Fruit fly (Drosophila melanogaster) S2 (cell line): Measurements from ENCODE around the gene Hsp70Ab.
"Not testable (repeated sequence)": the region's sequence is repeated elsewhere in the genome, so short reads cannot be mapped to it uniquely, and the experiment has no call there.

Source experiments
- CG8478 ChIP-seq: fragments of >200 bp; optimal IDR thresholded peaks from 2 replicates; lab custom pipeline; 2018
- CTCF ChIP-seq, 2 experiments: fragments of >200 bp; optimal IDR thresholded peaks; 2 replicates each; lab custom pipeline; 2018

Hsp70Ab gene

DNA sequence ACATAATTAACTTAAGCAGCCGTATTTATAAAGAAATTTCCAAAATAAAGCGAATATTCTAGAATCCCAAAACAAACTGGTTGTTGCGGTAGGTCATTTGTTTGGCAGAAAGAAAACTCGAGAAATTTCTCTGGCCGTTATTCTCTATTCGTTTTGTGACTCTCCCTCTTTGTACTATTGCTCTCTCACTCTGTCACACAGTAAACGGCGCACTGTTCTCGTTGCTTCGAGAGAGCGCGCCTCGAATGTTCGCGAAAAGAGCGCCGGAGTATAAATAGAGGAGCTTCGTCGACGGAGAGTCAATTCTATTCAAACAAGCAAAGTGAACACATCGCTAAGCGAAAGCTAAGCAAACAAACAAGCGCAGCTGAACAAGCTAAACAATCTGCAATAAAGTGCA lies at the start of gene Hsp70Ab:
TSS of gene Hsp70Ab (plus strand) at position 301 of the 400 bp plus-strand sequence.
- not testable (repeated sequence) for TF ChIP-seq CTCF (optimal IDR thresholded peaks at IDR 0.05; lab: Kevin White, UChicago); CG8478 (lab: Kevin White, UChicago)

DNA sequence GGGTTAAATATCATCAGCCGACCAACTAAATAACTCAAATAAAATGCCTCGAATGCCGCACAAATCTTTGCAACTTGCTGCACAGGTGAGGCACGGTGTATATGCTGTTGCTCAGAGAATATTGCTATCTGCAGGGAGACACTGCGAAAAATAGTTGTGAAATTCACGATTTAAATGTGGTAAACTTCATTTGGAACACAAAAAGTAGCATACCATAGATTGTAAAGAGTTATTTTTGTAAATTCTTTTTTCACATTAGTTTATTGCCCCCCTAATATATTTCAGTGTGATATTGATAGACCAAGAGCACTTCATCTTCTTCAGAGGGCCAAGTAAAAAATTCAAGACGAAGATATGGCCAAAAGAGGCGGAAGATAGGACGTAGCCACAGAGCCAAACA lies 37.7 kb upstream of the Hsp70Ab start:
- no peak for TF ChIP-seq CG8478 (lab: Kevin White, UChicago)
- no peak for TF ChIP-seq CTCF (optimal IDR thresholded peaks at IDR 0.05; lab: Kevin White, UChicago)

DNA sequence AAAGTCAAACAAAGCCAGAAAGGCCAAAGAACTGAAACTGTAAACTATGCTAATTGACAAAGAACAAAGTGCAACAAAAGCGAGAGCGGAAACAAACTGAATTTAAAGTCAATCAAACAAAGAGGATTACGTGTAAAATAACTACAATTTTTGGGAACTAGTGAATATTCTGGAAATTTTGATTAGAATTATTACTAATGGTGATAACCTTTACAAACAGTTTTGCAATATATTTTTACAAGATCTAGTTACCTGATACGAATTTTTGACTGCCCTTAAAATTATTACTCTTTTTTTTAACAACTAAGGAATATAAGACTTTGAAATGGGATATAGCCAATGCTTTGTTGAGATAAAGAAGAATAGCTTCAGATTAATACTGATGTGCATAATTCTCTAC lies 27.4 kb upstream of the Hsp70Ab start, which contains the start of gene CG14731:
TSS of gene CG14731 (plus strand) at position 301 of the 400 bp plus-strand sequence.
- no peak for TF ChIP-seq CG8478 (lab: Kevin White, UChicago)
- TF ChIP-seq CTCF (optimal IDR thresholded peaks at IDR 0.05; lab: Kevin White, UChicago), result no peak

DNA sequence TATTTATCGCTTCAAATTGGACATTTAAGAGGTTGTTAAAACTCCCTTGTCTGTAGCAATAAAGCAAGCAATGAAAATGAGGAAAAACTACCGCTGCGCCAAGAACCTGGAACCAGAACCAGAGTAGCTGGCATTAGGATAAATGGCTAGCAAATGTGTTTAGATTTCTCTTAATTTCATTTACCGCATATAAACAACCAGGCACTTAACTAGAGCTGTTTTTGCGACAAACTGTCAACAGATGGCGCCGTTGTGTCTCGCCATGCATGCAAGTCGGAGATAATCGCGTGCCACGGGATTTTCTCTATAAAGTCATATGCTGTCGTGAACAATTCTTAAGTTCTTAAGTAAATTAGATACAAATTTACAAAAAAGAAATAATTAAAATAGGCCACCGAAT lies 24.4 kb upstream of the Hsp70Ab start:
- TF ChIP-seq CG8478 (lab: Kevin White, UChicago) (no peak), CTCF (optimal IDR thresholded peaks at IDR 0.05; lab: Kevin White, UChicago) (peak; percentile 52 to 55)

DNA sequence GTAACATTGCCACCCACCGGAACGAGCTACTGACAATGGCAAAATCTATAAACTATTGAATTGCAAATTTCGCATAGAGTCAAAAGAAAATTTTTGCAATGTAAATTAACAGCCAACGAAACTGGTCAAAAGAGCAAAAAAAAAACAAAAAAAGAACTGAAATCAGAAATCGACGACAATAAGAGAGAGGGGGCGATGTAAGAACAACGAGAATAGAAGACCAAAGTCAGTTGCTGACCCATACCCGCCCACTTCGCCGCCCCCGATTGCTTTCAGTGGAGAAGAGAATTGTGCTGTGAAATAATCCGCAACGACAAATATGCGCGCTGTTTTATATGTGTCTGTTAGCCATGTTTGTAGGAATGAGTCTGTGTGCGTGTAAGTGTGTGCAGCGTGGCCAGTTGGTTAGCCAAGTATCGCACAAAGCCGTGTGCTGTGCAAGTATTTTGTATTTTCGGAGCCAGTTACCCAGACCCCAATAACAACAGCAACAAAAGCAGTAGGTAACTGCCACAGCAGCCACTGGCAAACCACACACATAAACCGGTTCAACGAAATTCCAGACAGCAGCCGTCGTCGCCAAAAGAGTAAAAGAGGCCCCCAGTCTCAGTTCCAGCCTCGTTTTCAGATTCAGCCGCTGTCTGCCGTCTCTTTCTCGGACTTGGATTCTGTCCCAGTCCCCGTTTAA lies 20.8 kb upstream of the Hsp70Ab start:
- no peak for TF ChIP-seq CG8478 (lab: Kevin White, UChicago)
- no peak for TF ChIP-seq CTCF (optimal IDR thresholded peaks at IDR 0.05; lab: Kevin White, UChicago)

DNA sequence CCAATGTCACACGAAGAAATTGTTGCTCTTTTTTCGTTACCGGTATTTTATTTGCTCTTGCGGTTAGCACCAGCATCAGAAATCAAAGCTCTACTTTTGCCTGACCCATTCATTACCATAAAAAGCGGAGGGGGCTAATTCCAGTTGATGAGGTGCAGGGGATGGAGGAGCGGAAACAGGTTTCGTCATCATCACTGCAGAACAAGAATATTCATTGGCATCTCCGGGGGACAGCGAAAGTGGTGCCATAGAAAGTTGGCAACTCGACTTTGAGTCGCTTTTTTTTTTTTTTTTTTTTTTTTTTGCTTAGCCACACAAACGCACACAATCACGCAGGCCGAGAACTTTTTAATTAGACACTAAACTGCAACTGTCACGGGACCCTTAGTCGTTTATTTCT lies 17.2 kb upstream of the Hsp70Ab start:
- TF ChIP-seq CG8478 (lab: Kevin White, UChicago) (no peak), CTCF (optimal IDR thresholded peaks at IDR 0.05; lab: Kevin White, UChicago) (no peak)

DNA sequence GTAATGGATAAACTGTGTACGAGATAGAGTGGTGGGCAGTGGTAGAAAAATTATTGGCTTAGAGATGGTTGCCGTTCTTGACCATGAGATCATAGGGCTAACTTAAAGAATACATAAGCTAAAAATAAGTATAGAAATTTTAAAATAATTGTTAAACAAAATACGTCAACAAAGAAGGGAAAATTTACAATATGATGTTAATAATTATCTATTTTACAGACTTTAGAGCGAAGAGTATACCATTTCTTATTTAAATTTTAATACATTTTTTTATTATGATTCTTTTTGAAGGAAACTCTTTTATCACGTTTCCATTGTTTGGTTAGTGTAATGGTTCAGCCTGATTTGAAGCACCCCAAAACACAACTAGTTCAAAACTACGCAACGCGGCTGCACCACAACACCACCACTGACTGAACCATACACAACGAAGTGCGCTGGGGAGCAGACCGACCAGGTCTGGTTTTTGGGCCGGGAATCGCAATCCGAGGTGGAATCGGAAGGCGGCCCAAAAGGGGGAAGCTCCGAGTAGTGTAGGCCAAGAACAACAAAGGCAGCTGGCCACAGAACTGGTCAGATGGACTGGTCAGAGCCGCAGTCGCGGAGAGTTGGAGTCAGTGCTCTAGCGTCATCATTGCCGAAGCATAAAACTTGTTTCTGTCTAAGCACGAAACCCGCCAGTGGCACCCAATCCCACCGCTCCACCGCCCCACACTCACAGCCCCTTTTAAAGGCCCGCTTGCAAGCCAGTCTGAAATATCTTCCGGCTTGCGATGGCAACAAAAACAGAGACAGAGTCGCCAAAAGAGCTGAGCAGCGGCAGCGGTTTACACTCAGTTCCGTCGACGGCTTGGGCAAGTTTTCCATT lies 12.7 kb upstream of the Hsp70Ab start:
- no peak for TF ChIP-seq CTCF (optimal IDR thresholded peaks at IDR 0.05; lab: Kevin White, UChicago)

DNA sequence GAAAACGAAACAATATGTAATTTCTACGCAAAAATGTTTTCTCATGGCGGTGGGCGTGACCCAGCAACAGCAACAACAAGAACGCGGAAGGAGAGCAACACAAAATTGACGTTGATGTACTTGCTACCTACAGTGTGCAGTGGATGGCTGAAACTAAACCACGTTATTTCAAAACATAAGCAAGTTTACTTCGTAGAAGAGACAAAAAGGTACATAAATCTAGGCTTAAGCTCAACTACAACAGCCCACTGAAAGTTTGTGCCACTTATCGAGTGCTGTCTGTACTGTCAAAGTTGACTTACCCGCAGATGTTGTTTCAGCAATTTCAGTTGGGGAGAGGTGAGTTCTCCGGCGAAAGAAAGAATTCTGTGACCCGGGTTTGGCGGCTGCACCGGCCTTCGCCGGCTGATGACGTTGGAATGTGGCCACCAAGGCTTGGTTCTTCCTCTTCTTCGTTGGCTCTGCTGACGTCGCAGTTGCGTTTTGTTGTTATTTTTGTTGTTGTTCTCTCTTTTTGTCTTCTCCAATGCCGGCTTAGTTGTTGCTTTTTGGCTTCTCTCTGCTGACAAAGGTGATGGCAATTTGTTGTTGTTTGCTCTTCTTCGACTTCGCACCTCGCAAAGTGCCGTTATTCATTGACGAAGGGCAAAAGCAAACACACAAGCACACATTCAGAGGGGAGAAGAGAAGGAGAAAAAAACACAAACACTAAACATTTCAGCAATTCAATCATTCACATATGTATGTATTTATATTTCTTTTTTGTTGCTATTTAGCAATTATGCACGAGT lies 11.1 kb upstream of the Hsp70Ab start:
- TF ChIP-seq CG8478 (lab: Kevin White, UChicago) (no peak), CTCF (optimal IDR thresholded peaks at IDR 0.05; lab: Kevin White, UChicago) (no peak)

DNA sequence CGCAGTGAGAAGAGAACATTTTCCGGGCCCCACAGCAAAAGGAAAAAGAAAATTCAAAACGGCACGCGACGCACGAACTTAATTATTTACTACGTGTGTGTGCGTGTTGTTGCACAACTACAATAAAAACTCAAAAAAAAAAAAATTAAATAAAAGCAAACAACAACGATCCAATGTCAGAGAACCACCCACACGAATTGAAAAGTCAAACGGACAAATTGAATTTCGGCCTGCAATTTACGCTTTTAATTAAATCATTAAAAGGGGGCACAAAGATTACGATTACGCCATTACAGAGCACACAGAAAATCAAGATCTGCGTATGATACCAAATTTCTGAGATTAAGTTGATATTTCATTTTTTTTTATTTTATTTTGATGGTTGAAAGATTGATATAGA lies 10.4 kb upstream of the Hsp70Ab start:
- TF ChIP-seq CG8478 (lab: Kevin White, UChicago), result no peak
- no peak for TF ChIP-seq CTCF (optimal IDR thresholded peaks at IDR 0.05; lab: Kevin White, UChicago)

DNA sequence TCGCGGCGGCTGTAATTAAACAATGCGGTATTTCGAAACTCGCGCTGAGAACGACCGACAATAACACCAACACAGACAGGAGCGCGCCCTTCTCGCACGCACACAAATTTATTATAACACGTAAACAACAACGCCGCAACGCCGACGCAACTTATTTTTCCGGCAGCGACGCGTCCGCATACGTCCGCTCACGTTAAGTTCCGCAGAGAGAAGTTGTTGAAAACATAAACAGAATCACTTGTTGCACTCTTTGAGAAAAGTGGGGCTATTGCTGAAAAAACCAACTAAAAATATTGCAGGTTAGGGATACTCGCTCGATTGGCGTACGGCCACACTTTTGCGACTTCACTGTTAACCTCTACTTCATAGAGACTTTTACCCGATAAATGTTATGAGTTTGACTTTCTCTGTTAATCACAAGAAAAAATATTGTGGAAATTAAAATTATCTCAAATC lies 9.4 kb upstream of the Hsp70Ab start, which contains the start of gene Cad87A:
TSS of gene Cad87A (minus strand) at position 227 of the 456 bp plus-strand sequence.
- TF ChIP-seq CTCF (optimal IDR thresholded peaks at IDR 0.05; lab: Kevin White, UChicago) (no peak), CG8478 (lab: Kevin White, UChicago) (no peak)

DNA sequence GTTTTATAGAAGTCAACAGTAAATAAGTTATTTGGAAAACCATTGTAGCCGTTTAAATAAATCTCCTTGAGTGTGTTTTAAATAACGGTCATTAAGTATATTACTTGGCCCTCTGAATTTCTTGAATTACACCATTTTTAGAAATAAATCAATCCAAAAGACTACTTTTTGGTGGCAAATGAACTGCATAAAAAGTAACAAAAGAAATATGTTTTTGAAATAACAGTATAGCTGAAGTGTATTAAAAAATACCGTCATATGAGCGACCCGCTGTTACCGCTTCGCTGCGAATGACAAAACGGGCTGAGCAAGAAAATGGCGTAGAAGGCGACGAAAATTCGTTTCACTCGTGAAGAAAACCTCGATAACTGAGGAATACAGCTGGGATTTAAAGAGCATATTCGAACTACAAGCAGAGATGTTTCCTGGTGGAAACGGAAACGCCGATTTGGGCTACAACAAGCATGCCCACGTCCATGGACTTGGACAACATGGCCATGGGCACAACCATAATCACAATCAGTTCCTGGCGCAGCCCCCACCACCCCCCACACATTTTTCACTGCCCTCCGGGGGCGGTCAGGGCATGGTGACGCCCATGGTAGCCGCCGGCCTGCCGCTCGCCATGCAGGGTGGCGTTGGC lies 8.8 kb upstream of the Hsp70Ab start, which contains the start of gene CG31211:
TSS of gene CG31211 (plus strand) at position 294 of the 643 bp plus-strand sequence.
- TF ChIP-seq CG8478 (lab: Kevin White, UChicago), result no peak
- TF ChIP-seq CTCF (optimal IDR thresholded peaks at IDR 0.05; lab: Kevin White, UChicago), result no peak

DNA sequence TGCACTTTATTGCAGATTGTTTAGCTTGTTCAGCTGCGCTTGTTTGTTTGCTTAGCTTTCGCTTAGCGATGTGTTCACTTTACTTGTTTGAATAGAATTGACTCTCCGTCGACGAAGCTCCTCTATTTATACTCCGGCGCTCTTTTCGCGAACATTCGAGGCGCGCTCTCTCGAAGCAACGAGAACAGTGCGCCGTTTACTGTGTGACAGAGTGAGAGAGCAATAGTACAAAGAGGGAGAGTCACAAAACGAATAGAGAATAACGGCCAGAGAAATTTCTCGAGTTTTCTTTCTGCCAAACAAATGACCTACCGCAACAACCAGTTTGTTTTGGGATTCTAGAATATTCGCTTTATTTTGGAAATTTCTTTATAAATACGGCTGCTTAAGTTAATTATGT lies 1.9 kb upstream of the Hsp70Ab start, which contains the start of gene Hsp70Aa:
TSS of gene Hsp70Aa (minus strand) at position 101 of the 400 bp plus-strand sequence.
- not testable (repeated sequence) for TF ChIP-seq CTCF (optimal IDR thresholded peaks at IDR 0.05; lab: Kevin White, UChicago); CG8478 (lab: Kevin White, UChicago)

DNA sequence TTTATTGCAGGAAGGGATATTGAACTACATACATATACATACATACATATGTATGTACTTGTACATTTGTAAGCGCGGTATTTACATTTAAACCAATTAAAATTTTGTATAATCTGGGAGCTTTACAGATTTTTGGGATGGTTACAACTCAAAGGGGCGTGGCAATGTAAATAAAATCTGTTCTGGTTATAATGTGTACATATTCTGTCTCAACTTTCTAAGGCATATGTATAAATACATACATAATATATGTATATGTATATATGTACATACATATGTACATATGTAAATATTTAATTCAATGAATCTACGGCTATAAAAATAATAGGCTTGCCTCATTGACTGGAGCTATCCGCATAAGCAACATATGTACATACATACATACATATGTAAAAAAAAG lies 947 bp upstream of the Hsp70Ab start:
- no peak for TF ChIP-seq CTCF (optimal IDR thresholded peaks at IDR 0.05; lab: Kevin White, UChicago)
- TF ChIP-seq CG8478 (lab: Kevin White, UChicago), result no peak
